Fruit fly (Drosophila melanogaster): ENCODE results near the gene CG33995.

DNA sequence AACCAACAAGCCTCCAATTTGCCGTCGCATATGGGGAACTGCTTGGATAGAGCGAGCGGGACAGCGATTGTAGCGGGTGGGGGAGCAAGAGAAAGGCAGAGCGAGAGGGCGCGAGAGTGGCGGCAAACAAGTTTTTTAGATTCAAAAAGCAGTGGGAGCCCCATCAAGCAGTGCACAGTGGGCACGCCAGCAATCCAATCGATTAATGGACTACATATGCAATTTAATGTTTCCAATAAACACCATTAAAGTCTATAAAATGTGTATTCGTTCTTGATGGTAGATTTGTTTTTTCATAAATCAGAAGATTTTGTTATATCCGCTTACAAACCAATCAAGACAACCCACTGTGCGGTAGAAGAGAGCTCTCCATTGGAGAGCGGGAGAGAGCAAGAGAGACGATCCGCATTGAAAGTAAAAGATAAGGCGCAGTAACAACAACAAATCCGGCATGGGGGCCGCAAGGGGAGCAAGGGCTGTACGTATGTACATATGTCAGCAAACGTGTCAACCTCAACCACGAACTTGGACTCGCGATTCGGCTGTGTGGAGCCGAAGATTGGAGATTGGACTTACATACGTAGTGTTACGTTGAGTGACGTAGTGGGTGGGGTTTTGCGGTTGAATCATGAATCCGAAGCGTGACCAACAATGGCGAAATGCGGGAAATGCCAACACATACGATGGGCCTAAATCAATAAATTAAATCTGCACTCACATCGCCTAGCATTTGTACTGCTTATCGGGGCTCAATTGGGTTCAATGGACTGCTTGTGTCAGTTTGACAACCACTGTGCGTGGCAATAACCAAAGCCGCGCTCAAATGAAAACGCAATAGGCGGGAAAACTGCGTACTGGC, 45.4 kb upstream of the CG33995 start:
- TF ChIP-seq CG43689 (GFP tag; IDR thresholded peaks at IDR 0.05): peak; percentile 98
- TF ChIP-seq CG15011 (GFP tag; optimal IDR thresholded peaks at IDR 0.05): peak; percentile 98
- TF ChIP-seq NfI (GFP tag; optimal IDR thresholded peaks at IDR 0.05): peak; percentile 99

Data from whole organism, embryonic.